Worm (Caenorhabditis elegans): ENCODE results near the gene eri-1.

The eri-1 gene

DNA sequence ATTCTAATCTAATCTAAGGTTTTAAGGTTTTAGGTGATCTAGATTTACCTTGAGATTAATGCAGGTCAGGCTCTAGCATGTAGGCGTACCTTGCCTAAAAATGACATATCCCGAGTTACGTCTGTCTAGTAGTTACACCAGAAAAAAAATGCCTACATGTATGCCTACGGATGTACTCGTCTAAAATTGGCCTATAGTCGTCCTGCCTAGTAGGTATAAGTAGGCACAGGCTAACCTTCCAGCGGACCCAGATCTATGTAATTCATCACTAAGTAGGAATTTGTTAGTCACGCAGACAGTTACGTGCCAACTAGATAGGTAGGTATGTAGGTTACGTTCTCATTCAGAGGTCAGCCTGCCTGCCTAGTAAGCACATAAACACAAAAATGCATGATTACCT lies 47.5 kb upstream of the eri-1 start:
- no peak for TF ChIP-seq tbx-9 (tag; optimal IDR thresholded peaks at IDR 0.05; ENCODE audit: borderline replicate concordance)
- no peak for TF ChIP-seq D2030.7 (GFP tag; IDR thresholded peaks at IDR 0.05)
- TF ChIP-seq B0261.1 (tag; optimal IDR thresholded peaks at IDR 0.05): no peak
- no peak for TF ChIP-seq sdz-38 (tag; optimal IDR thresholded peaks at IDR 0.05)
- TF ChIP-seq lag-1 (GFP tag; IDR thresholded peaks at IDR 0.05): no peak
- no peak for TF ChIP-seq nfyb-1 (GFP tag; IDR thresholded peaks at IDR 0.05)
- TF ChIP-seq ama-1 (optimal IDR thresholded peaks at IDR 0.05): no peak
- TF ChIP-seq ama-1 (GFP tag; optimal IDR thresholded peaks at IDR 0.05): no peak
- TF ChIP-seq F23B12.7 (tag; optimal IDR thresholded peaks at IDR 0.05; ENCODE audit: insufficient read depth): no peak
- TF ChIP-seq F57A8.1 (GFP tag; optimal IDR thresholded peaks at IDR 0.05): no peak

DNA sequence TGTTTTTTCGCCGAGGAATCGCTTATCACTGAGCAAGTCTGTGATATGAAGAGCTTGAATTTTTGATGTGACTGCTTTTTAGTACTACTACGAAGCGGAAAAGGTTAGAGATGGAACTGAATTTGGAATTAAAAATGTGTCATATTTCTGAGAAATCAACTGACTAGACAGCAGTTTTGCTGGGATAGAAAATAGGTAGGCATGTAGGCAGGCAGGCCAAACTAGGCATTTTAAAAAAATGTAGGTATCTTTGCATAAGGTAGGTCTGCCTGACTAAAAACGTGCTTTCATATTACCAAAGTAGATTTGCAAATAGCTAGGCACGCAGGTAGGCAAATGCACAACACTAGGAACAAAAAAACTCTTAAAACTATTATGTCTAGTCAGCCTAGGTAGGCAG lies 46.8 kb upstream of the eri-1 start:
- no peak for TF ChIP-seq nhr-27 (tag; optimal IDR thresholded peaks at IDR 0.05)
- no peak for TF ChIP-seq ekl-4 (GFP tag; IDR thresholded peaks at IDR 0.05)
- TF ChIP-seq aptf-3 (GFP tag; IDR thresholded peaks at IDR 0.05): no peak
- TF ChIP-seq lin-26 (GFP tag; IDR thresholded peaks at IDR 0.05): no peak
- no peak for TF ChIP-seq Y95B8A.8 (GFP tag; IDR thresholded peaks at IDR 0.05)
- TF ChIP-seq cebp-2 (GFP tag; IDR thresholded peaks at IDR 0.05): no peak
- no peak for TF ChIP-seq mel-28 (tag; optimal IDR thresholded peaks at IDR 0.05; ENCODE audit: borderline replicate concordance)
- no peak for TF ChIP-seq Y79H2A.3 (GFP tag; conservative IDR thresholded peaks at IDR 0.05)
- no peak for TF ChIP-seq unc-130 (GFP tag; optimal IDR thresholded peaks at IDR 0.05)
- no peak for TF ChIP-seq snpc-1.3 (tag; optimal IDR thresholded peaks at IDR 0.05; ENCODE audit: insufficient read depth)
- no peak for TF ChIP-seq ceh-40 (GFP tag; IDR thresholded peaks at IDR 0.05)

DNA sequence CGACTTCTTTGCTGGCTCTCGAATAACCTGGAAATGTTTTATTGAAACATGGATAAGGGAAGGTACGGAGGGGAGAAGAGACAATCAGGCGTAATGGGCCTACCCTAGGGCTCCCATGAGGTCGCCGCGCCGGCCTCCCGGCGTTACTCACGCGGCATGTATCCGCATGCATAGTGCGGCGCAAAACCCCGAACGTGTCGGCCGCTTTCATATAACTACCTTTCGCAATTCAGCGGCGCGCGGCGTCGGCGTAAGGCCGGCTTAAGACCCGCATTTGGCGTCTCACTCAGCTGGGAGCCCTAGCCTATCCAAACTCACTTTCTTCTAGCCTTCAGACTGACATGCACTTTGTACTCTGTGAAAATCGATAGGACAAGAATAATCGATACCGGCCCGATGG lies 42.3 kb upstream of the eri-1 start:
- TF ChIP-seq K11D2.4 (GFP tag; IDR thresholded peaks at IDR 0.05) (0 out of 2 replicates have a peak, but pooled peaks have one; percentile 50), zfh-2 (GFP tag; conservative IDR thresholded peaks at IDR 0.05) (peak; percentile 80), snpc-1.1 (tag; optimal IDR thresholded peaks at IDR 0.05; ENCODE audit: insufficient read depth) (peak; percentile 56), lin-35 (GFP tag; optimal IDR thresholded peaks at IDR 0.05) (no peak), cebp-2 (GFP tag; IDR thresholded peaks at IDR 0.05) (no peak), madf-6 (GFP tag; IDR thresholded peaks at IDR 0.05) (no peak), snpc-4 (GFP tag; optimal IDR thresholded peaks at IDR 0.05) (no peak), snpc-4 (tag; optimal IDR thresholded peaks at IDR 0.05) (peak in 3 of 4 experiments; percentile 6 to 82 (median 38)), attf-3 (GFP tag; conservative IDR thresholded peaks at IDR 0.05) (no peak), ztf-28 (GFP tag; IDR thresholded peaks at IDR 0.05) (0 out of 2 replicates have a peak, but pooled peaks have one; percentile 43)

DNA sequence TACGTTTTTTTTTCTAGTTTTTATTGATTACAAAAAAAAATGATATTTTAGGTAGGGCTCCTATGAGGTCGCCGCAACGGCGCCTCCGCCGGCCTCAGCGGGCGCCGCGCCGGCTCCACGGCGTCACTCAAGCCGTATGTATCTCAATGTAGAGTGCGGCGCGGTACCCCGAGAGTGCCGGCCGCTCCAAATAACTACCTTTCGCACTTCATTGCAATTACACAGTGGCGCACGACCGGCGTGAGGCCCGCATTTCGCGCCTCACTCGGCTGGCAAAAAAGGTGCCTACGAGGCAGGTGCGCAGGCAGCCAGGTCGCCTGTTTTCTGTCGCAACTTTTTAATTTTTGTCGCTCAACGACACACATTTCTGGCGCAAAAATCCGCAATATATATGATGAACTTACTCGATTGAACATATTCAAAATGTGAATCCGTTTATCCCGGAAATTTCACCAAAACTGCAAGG lies 40.9 kb upstream of the eri-1 start, which contains the start of gene M04G7.2:
M04G7.2 (minus strand) TSS at position 416 of the 466 bp plus-strand sequence.
- TF ChIP-seq aptf-3 (GFP tag; IDR thresholded peaks at IDR 0.05) (no peak; the same call in 1 of the 2 replicates), mcd-1 (GFP tag; IDR thresholded peaks at IDR 0.05) (0 out of 2 replicates have a peak, but pooled peaks have one; percentile 32), nfya-2 (GFP tag; IDR thresholded peaks at IDR 0.05) (no peak), nhr-120 (GFP tag; IDR thresholded peaks at IDR 0.05) (0 out of 2 replicates have a peak, but pooled peaks have one; percentile 11), K11D2.4 (GFP tag; IDR thresholded peaks at IDR 0.05) (peak; percentile 53; the same call in 1 of the 2 replicates), attf-5 (GFP tag; optimal IDR thresholded peaks at IDR 0.05) (no peak), egrh-3 (GFP tag; IDR thresholded peaks at IDR 0.05) (peak; percentile 26; the same call in 1 of the 2 replicates), ztf-28 (GFP tag; IDR thresholded peaks at IDR 0.05) (0 out of 2 replicates have a peak, but pooled peaks have one; percentile 70), madf-3 (GFP tag; IDR thresholded peaks at IDR 0.05) (0 out of 2 replicates have a peak, but pooled peaks have one; percentile 27), unc-130 (GFP tag; optimal IDR thresholded peaks at IDR 0.05) (no peak), zfh-2 (GFP tag; conservative IDR thresholded peaks at IDR 0.05) (peak; percentile 85)

All from whole organism, young adult.